Fruit fly (Drosophila melanogaster) whole organism, pupa: ENCODE results near the gene tgy.

Experiments used
- CG10348 ChIP-seq: fragments of 200-800 bp; sonication (Bioruptor generic); IDR thresholded peaks from 2 replicates; pipeline ENCODE4 v1.3.6; 2022; ENCODE audit warnings: missing biosample characterization, missing genetic modification characterization
- CG15710 ChIP-seq: fragments of 200-800 bp; sonication (Bioruptor generic); optimal IDR thresholded peaks from 2 replicates; lab custom pipeline; 2018; ENCODE audit warnings: missing biosample characterization, mild to moderate bottlenecking, missing genetic modification characterization, moderate library complexity
- CG17806 ChIP-seq: fragments of 200-800 bp; sonication (Bioruptor generic); optimal IDR thresholded peaks from 2 replicates; lab custom pipeline; 2018; ENCODE audit warnings: missing biosample characterization, mild to moderate bottlenecking, missing genetic modification characterization, moderate library complexity
- CG32121 ChIP-seq: fragments of 200-800 bp; sonication (Bioruptor generic); IDR thresholded peaks from 2 replicates; pipeline ENCODE4 v1.3.6; 2022; ENCODE audit warnings: missing biosample characterization, missing genetic modification characterization
- CG34367 ChIP-seq: fragments of 200-800 bp; sonication (Bioruptor generic); optimal IDR thresholded peaks from 2 replicates; lab custom pipeline; 2018; ENCODE audit warnings: missing biosample characterization, mild to moderate bottlenecking, missing genetic modification characterization
- CG4496 ChIP-seq: fragments of 200-800 bp; sonication (Bioruptor generic); IDR thresholded peaks from 3 replicates; pipeline ENCODE4 v1.3.6; 2022; ENCODE audit warnings: missing biosample characterization, missing genetic modification characterization
- CG8301 ChIP-seq: fragments of 200-800 bp; sonication (Bioruptor generic); optimal IDR thresholded peaks from 2 replicates; lab custom pipeline; 2018; ENCODE audit warnings: missing biosample characterization, mild to moderate bottlenecking, missing genetic modification characterization
- CG9948 ChIP-seq: fragments of 200-800 bp; sonication (Bioruptor generic); optimal IDR thresholded peaks from 2 replicates; lab custom pipeline; 2018; ENCODE audit warnings: missing biosample characterization, mild to moderate bottlenecking, missing genetic modification characterization, moderate library complexity
- D1 ChIP-seq: fragments of 200-800 bp; sonication (Bioruptor generic); optimal IDR thresholded peaks from 2 replicates; lab custom pipeline; 2018; ENCODE audit warnings: missing biosample characterization, mild to moderate bottlenecking, missing genetic modification characterization, moderate library complexity
- Pif1A ChIP-seq: fragments of 200-800 bp; sonication (Bioruptor generic); optimal IDR thresholded peaks from 3 replicates; lab custom pipeline; 2016; ENCODE audit warnings: missing biosample characterization, missing genetic modification characterization
- Pif1B ChIP-seq: fragments of 200-800 bp; sonication (Bioruptor generic); optimal IDR thresholded peaks from 3 replicates; lab custom pipeline; 2016; ENCODE audit warnings: missing biosample characterization, missing genetic modification characterization
- Snoo ChIP-seq: fragments of 200-800 bp; sonication (Bioruptor generic); optimal IDR thresholded peaks from 3 replicates; lab custom pipeline; 2017; ENCODE audit warnings: missing biosample characterization, mild to moderate bottlenecking, missing genetic modification characterization, inconsistent platforms
- gl ChIP-seq: fragments of 200-800 bp; sonication (Bioruptor generic); optimal IDR thresholded peaks from 2 replicates; lab custom pipeline; 2018; ENCODE audit warnings: missing biosample characterization, mild to moderate bottlenecking, missing genetic modification characterization
- rn ChIP-seq: fragments of 200-800 bp; sonication (Bioruptor generic); IDR thresholded peaks from 2 replicates; pipeline ENCODE4 v1.3.6; 2022; ENCODE audit warnings: missing biosample characterization, missing genetic modification characterization

DNA sequence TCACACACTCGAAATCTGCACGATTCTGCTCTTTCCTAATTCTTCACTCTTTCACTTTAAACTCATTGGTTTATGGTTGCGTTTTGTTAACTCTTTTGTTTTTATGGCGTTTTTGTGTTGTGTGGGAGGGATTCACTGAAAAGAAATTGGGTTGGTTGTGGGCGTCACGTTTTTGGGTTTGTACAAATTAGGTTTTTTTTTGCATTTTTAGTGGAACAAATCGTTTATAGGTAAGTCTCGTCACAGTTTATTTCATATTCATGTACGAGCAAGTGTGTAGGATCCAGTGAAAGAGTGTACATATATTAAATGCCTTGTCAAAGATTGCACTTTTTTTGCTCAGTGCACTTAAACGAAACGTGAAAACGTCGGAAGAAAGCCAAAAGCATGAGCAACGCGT lies 37.6 kb upstream of the tgy start:
- TF ChIP-seq CG10348 (GFP tag; lab: Robert Waterston, UW), result no peak
- no peak for TF ChIP-seq CG32121
- peak; percentile 23 for TF ChIP-seq Pif1A (GFP tag; lab: Kevin White, UChicago)
- peak; percentile 17 for TF ChIP-seq CG9948 (tag; lab: Kevin White, UChicago)
- peak; percentile 58 for TF ChIP-seq Snoo (tag; lab: Kevin White, UChicago)
- TF ChIP-seq CG34367, result no peak
- 0 out of 3 replicates have a peak, but pooled peaks have one; percentile 34 for TF ChIP-seq CG4496 (GFP tag; lab: Robert Waterston, UW)
- TF ChIP-seq CG17806, result no peak
- no peak for TF ChIP-seq D1 (tag; lab: Kevin White, UChicago)
- TF ChIP-seq gl (tag; lab: Kevin White, UChicago), result no peak
- no peak for TF ChIP-seq rn (GFP tag; lab: Robert Waterston, UW)
- no peak for TF ChIP-seq CG8301 (tag; lab: Kevin White, UChicago)
- no peak for TF ChIP-seq CG15710 (tag; lab: Kevin White, UChicago)
- TF ChIP-seq Pif1B (GFP tag; lab: Kevin White, UChicago), result no peak
